Fruit fly (Drosophila melanogaster) ovary, adult (tissue): ENCODE results near the gene milt.

Experiments used
- CG17801 ChIP-seq: fragments of 200-800 bp; optimal IDR thresholded peaks from 2 replicates; lab custom pipeline; 2019; ENCODE audit warnings: missing biosample characterization, mild to moderate bottlenecking, missing genetic modification characterization, moderate library complexity; ENCODE audit not compliant: partially characterized antibody

The milt gene

dm6 chr2L:7050492-7051182 lies 13.0 kb downstream of the milt start:
- TF ChIP-seq CG17801, result no peak

dm6 chr2L:7051740-7052139 lies 14.1 kb downstream of the milt start:
- TF ChIP-seq CG17801, result no peak

- peak; percentile 41 for TF ChIP-seq CG17801
Measured at dm6 chr2L:7056189-7056926, 18.7 kb downstream of the milt start, which contains the start of gene Mnn1. Gene Mnn1 (plus strand): TSS chr2L:7056301.

- TF ChIP-seq CG17801, result no peak
Measured at dm6 chr2L:7060751-7061150, 23.1 kb downstream of the milt start, which contains the start of gene Mst27D. Gene Mst27D (minus strand): TSS chr2L:7060851.

dm6 chr2L:7063721-7064179 lies 26.1 kb downstream of the milt start, which contains the start of gene Sem1:
Gene Sem1 (plus strand): TSS chr2L:7063986.
- TF ChIP-seq CG17801, result no peak

dm6 chr2L:7065687-7066086 lies 28.1 kb downstream of the milt start, which contains the start of gene Nuf2:
Gene Nuf2 (minus strand): TSS chr2L:7065837.
- TF ChIP-seq CG17801, result no peak

- TF ChIP-seq CG17801, result no peak
Measured at dm6 chr2L:7067683-7068082, 30.1 kb downstream of the milt start, which contains the start of gene Ugt307A1. Gene Ugt307A1 (plus strand): TSS chr2L:7067983.

- no peak for TF ChIP-seq CG17801
Measured at dm6 chr2L:7071219-7071618, 33.6 kb downstream of the milt start.

- TF ChIP-seq CG17801, result no peak
Measured at dm6 chr2L:7071862-7072261, 34.2 kb downstream of the milt start.

- no peak for TF ChIP-seq CG17801
Measured at dm6 chr2L:7073011-7073410, 35.4 kb downstream of the milt start.

- no peak for TF ChIP-seq CG17801
Measured at dm6 chr2L:7076055-7076700, 38.6 kb downstream of the milt start.

- no peak for TF ChIP-seq CG17801
Measured at dm6 chr2L:7076804-7077203, 39.2 kb downstream of the milt start.

- TF ChIP-seq CG17801, result no peak
Measured at dm6 chr2L:7081307-7081706, 43.7 kb downstream of the milt start.

- no peak for TF ChIP-seq CG17801
Measured at dm6 chr2L:7082203-7082602, 44.6 kb downstream of the milt start.

- no peak for TF ChIP-seq CG17801
Measured at dm6 chr2L:7084410-7084809, 46.8 kb downstream of the milt start, which contains the start of gene Pvf2. Gene Pvf2 (minus strand): TSS chr2L:7084635.

- no peak for TF ChIP-seq CG17801
Measured at dm6 chr2L:7090922-7091321, 53.3 kb downstream of the milt start.

- TF ChIP-seq CG17801, result no peak
Measured at dm6 chr2L:7094303-7094702, 56.7 kb downstream of the milt start.
